Fruit fly (Drosophila melanogaster) S2 (cell line): ENCODE measurements around the gene CG12091.

ENCODE experiments used
- CG8478 ChIP-seq: fragments of >200 bp; optimal IDR thresholded peaks from 2 replicates; lab custom pipeline; 2018
- CTCF ChIP-seq, 2 experiments: fragments of >200 bp; optimal IDR thresholded peaks; 2 replicates each; lab custom pipeline; 2018

The CG12091 gene

dm6 chr3L:1568225-1569161 is 31.9 kb upstream of the CG12091 start, which contains the start of gene CG7879:
Gene CG7879, minus strand, starts transcription at chr3L:1568608.
- no peak for TF ChIP-seq CG8478 (lab: Kevin White, UChicago)

dm6 chr3L:1565092-1565491 is 28.5 kb upstream of the CG12091 start, which contains the start of gene CG12003:
Gene CG12003, plus strand, starts transcription at chr3L:1565392.
- TF ChIP-seq CTCF (optimal IDR thresholded peaks at IDR 0.05; lab: Kevin White, UChicago) (no peak), CG8478 (lab: Kevin White, UChicago) (no peak)

dm6 chr3L:1558178-1558788 is 21.6 kb upstream of the CG12091 start, which contains the start of the genes Pex10 and CG12099:
Gene Pex10, plus strand, starts transcription at chr3L:1558228.
Gene CG12099, minus strand, starts transcription at chr3L:1558484.
- TF ChIP-seq CTCF (optimal IDR thresholded peaks at IDR 0.05; lab: Kevin White, UChicago): no peak
- TF ChIP-seq CG8478 (lab: Kevin White, UChicago): no peak

dm6 chr3L:1553193-1553592 is 16.6 kb upstream of the CG12091 start, which contains the start of gene Pcyt2:
Gene Pcyt2, plus strand, starts transcription at chr3L:1553493.
- TF ChIP-seq CTCF (optimal IDR thresholded peaks at IDR 0.05; lab: Kevin White, UChicago): no peak
- no peak for TF ChIP-seq CG8478 (lab: Kevin White, UChicago)

- TF ChIP-seq CTCF (optimal IDR thresholded peaks at IDR 0.05; lab: Kevin White, UChicago) (no peak), CG8478 (lab: Kevin White, UChicago) (no peak)
Measured at dm6 chr3L:1550914-1551313, 14.3 kb upstream of the CG12091 start.

dm6 chr3L:1549634-1550071 is 13.0 kb upstream of the CG12091 start:
- TF ChIP-seq CG8478 (lab: Kevin White, UChicago) (no peak), CTCF (optimal IDR thresholded peaks at IDR 0.05; lab: Kevin White, UChicago) (no peak)

dm6 chr3L:1549148-1549547 is 12.5 kb upstream of the CG12091 start:
- TF ChIP-seq CTCF (optimal IDR thresholded peaks at IDR 0.05; lab: Kevin White, UChicago) (no peak), CG8478 (lab: Kevin White, UChicago) (no peak)

dm6 chr3L:1548345-1548970 is 11.8 kb upstream of the CG12091 start:
- TF ChIP-seq CTCF (optimal IDR thresholded peaks at IDR 0.05; lab: Kevin White, UChicago): no peak
- no peak for TF ChIP-seq CG8478 (lab: Kevin White, UChicago)

dm6 chr3L:1547117-1547507 is 10.5 kb upstream of the CG12091 start:
- TF ChIP-seq CG8478 (lab: Kevin White, UChicago) (no peak), CTCF (optimal IDR thresholded peaks at IDR 0.05; lab: Kevin White, UChicago) (no peak)

dm6 chr3L:1546349-1547116 is 9.9 kb upstream of the CG12091 start:
- TF ChIP-seq CG8478 (lab: Kevin White, UChicago) (no peak), CTCF (optimal IDR thresholded peaks at IDR 0.05; lab: Kevin White, UChicago) (no peak)

- TF ChIP-seq CTCF (optimal IDR thresholded peaks at IDR 0.05; lab: Kevin White, UChicago): peak in 1 of 2 experiments; percentile 35
- TF ChIP-seq CG8478 (lab: Kevin White, UChicago): no peak
Measured at dm6 chr3L:1545693-1546329, 9.2 kb upstream of the CG12091 start, which contains the start of the genes CG32313 and Pcyt1. Gene CG32313, minus strand, starts transcription at chr3L:1545743. Gene Pcyt1, plus strand, starts transcription at chr3L:1546092.

- TF ChIP-seq CG8478 (lab: Kevin White, UChicago) (no peak), CTCF (optimal IDR thresholded peaks at IDR 0.05; lab: Kevin White, UChicago) (no peak)
Measured at dm6 chr3L:1538314-1538854, 1.7 kb upstream of the CG12091 start.

dm6 chr3L:1537353-1537752 is 718 bp upstream of the CG12091 start:
- TF ChIP-seq CTCF (optimal IDR thresholded peaks at IDR 0.05; lab: Kevin White, UChicago): no peak
- TF ChIP-seq CG8478 (lab: Kevin White, UChicago): no peak
